Fruit fly (Drosophila melanogaster): ENCODE results near the gene fd96Ca.

DNA sequence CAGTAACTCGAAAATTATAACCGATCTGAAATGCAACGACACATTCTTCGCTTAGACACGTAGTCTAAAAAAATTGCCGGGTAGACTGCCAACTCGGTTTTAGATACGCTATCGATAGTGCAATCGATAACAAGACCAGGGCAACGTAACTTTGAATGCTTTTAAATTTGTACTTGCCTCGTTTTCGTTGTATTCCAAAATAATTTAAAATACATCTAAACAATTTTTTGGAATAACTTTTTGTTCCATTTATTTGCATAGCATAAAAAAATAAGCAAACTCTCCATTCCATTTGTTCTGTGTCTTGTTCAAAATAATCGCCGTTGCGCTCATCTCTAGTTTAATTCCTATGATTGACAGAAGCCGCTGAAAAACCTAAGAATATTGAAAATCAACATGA, 12.9 kb upstream of the fd96Ca start, which contains the start of the genes Stt3B and CG11839:
- TF ChIP-seq h (optimal IDR thresholded peaks at IDR 0.05) (no peak), Sin3A (optimal IDR thresholded peaks at IDR 0.05) (no peak), Myc (optimal IDR thresholded peaks at IDR 0.05) (no peak)
